Worm (Caenorhabditis elegans) whole organism, late embryonic: ENCODE measurements around the gene F25H9.2.

Experiments used
- C08G9.2 ChIP-seq: sonication (generic microtip); optimal IDR thresholded peaks from 2 replicates; lab custom pipeline; 2016; ENCODE audit warnings: mild to moderate bottlenecking, missing genetic modification characterization, moderate library complexity, missing compliant biosample characterization
- K02D7.2 ChIP-seq: sonication (generic microtip); optimal IDR thresholded peaks from 2 replicates; lab custom pipeline; 2017; ENCODE audit warnings: mild to moderate bottlenecking, missing genetic modification characterization, missing compliant biosample characterization
- K09A11.1 ChIP-seq: sonication (generic microtip); optimal IDR thresholded peaks from 2 replicates; lab custom pipeline; 2017; ENCODE audit warnings: antibody characterized with exemption, mild to moderate bottlenecking, missing genetic modification characterization, missing compliant biosample characterization; ENCODE audit not compliant: insufficient read depth
- Y22D7AL.16 ChIP-seq: sonication (generic microtip); optimal IDR thresholded peaks from 2 replicates; lab custom pipeline; 2016; ENCODE audit warnings: missing genetic modification characterization, missing compliant biosample characterization
- ahr-1 ChIP-seq: sonication (generic microtip); optimal IDR thresholded peaks from 2 replicates; lab custom pipeline; 2016; ENCODE audit warnings: missing genetic modification characterization, missing compliant biosample characterization
- ceh-14 ChIP-seq: sonication (generic microtip); optimal IDR thresholded peaks from 2 replicates; lab custom pipeline; 2016; ENCODE audit warnings: missing genotype, missing genetic modification characterization, missing compliant biosample characterization
- ceh-19 ChIP-seq: fragments of 200-800 bp; sonication (Bioruptor generic); optimal IDR thresholded peaks from 2 replicates; lab custom pipeline; 2018; ENCODE audit warnings: mild to moderate bottlenecking, missing genetic modification characterization, missing compliant biosample characterization
- ceh-22 ChIP-seq: sonication (generic microtip); optimal IDR thresholded peaks from 2 replicates; lab custom pipeline; 2017; ENCODE audit warnings: missing biosample characterization, missing genetic modification characterization
- ceh-31 ChIP-seq: sonication (generic microtip); optimal IDR thresholded peaks from 2 replicates; lab custom pipeline; 2016; ENCODE audit warnings: missing genetic modification characterization, missing compliant biosample characterization
- ceh-34 ChIP-seq: sonication (generic microtip); optimal IDR thresholded peaks from 2 replicates; lab custom pipeline; 2016; ENCODE audit warnings: mild to moderate bottlenecking, missing genetic modification characterization, missing compliant biosample characterization
- ceh-6 ChIP-seq: fragments of 200-800 bp; sonication (Bioruptor generic); optimal IDR thresholded peaks from 2 replicates; lab custom pipeline; 2018; ENCODE audit warnings: mild to moderate bottlenecking, missing genetic modification characterization, missing compliant biosample characterization
- ceh-9 ChIP-seq: sonication (generic microtip); optimal IDR thresholded peaks from 2 replicates; lab custom pipeline; 2016; ENCODE audit warnings: mild to moderate bottlenecking, missing genetic modification characterization, inconsistent platforms, missing compliant biosample characterization
- dmd-4 ChIP-seq: sonication (generic microtip); optimal IDR thresholded peaks from 2 replicates; lab custom pipeline; 2016; ENCODE audit warnings: borderline replicate concordance, missing genetic modification characterization, missing compliant biosample characterization
- elt-2 ChIP-seq: sonication (generic microtip); optimal IDR thresholded peaks from 2 replicates; lab custom pipeline; 2016; ENCODE audit warnings: missing genetic modification reagents, missing genetic modification characterization, missing compliant biosample characterization
- eyg-1 ChIP-seq: sonication (generic microtip); optimal IDR thresholded peaks from 2 replicates; lab custom pipeline; 2016; ENCODE audit warnings: missing genotype, missing genetic modification characterization, missing compliant biosample characterization
- fax-1 ChIP-seq: sonication (generic microtip); optimal IDR thresholded peaks from 2 replicates; lab custom pipeline; 2016; ENCODE audit warnings: missing genotype, missing genetic modification characterization, missing compliant biosample characterization
- hlh-13 ChIP-seq: fragments of 200-800 bp; sonication (Bioruptor generic); optimal IDR thresholded peaks from 2 replicates; lab custom pipeline; 2018; ENCODE audit warnings: mild to moderate bottlenecking, missing genetic modification characterization, missing compliant biosample characterization
- hlh-15 ChIP-seq: sonication (generic microtip); optimal IDR thresholded peaks from 2 replicates; lab custom pipeline; 2016; ENCODE audit warnings: missing genetic modification characterization, missing compliant biosample characterization
- hlh-30 ChIP-seq: sonication (generic microtip); optimal IDR thresholded peaks from 2 replicates; lab custom pipeline; 2017; ENCODE audit warnings: antibody characterized with exemption, missing genetic modification characterization, missing compliant biosample characterization; ENCODE audit not compliant: insufficient read depth
- hlh-8 ChIP-seq: sonication (generic microtip); optimal IDR thresholded peaks from 2 replicates; lab custom pipeline; 2016; ENCODE audit warnings: missing genotype, missing genetic modification characterization, missing compliant biosample characterization
- lim-6 ChIP-seq: sonication (generic microtip); optimal IDR thresholded peaks from 2 replicates; lab custom pipeline; 2016; ENCODE audit warnings: missing genetic modification characterization, missing compliant biosample characterization
- nfya-1 ChIP-seq: sonication (generic microtip); optimal IDR thresholded peaks from 2 replicates; lab custom pipeline; 2017; ENCODE audit warnings: missing genetic modification characterization, mild to moderate bottlenecking, missing compliant biosample characterization, antibody characterized with exemption, moderate library complexity
- nhr-232 ChIP-seq: sonication (generic microtip); optimal IDR thresholded peaks from 2 replicates; lab custom pipeline; 2016; ENCODE audit warnings: missing genetic modification characterization, missing compliant biosample characterization
- pag-3 ChIP-seq: sonication (generic microtip); optimal IDR thresholded peaks from 2 replicates; lab custom pipeline; 2016; ENCODE audit warnings: missing compliant biosample characterization, missing genetic modification characterization, borderline replicate concordance
- pha-2 ChIP-seq: sonication (generic microtip); optimal IDR thresholded peaks from 2 replicates; lab custom pipeline; 2017; ENCODE audit warnings: mild to moderate bottlenecking, missing genetic modification characterization, missing compliant biosample characterization
- pqm-1 ChIP-seq: sonication (generic microtip); optimal IDR thresholded peaks from 2 replicates; lab custom pipeline; 2016; ENCODE audit warnings: missing genetic modification characterization, missing compliant biosample characterization
- pros-1 ChIP-seq: fragments of 150-350 bp; optimal IDR thresholded peaks from 2 replicates; lab custom pipeline; 2014; ENCODE audit warnings: missing biosample characterization, missing genetic modification reagents, missing genetic modification characterization
- ref-2 ChIP-seq: sonication (generic microtip); optimal IDR thresholded peaks from 2 replicates; lab custom pipeline; 2016; ENCODE audit warnings: missing genetic modification characterization, missing compliant biosample characterization
- rnt-1 ChIP-seq: sonication (generic microtip); optimal IDR thresholded peaks from 2 replicates; lab custom pipeline; 2016; ENCODE audit warnings: missing genetic modification characterization, missing compliant biosample characterization
- sdc-2 ChIP-seq: sonication (generic microtip); optimal IDR thresholded peaks from 2 replicates; lab custom pipeline; 2016; ENCODE audit warnings: missing genotype, missing genetic modification characterization, missing compliant biosample characterization
- sox-4 ChIP-seq: sonication (generic microtip); optimal IDR thresholded peaks from 2 replicates; lab custom pipeline; 2017; ENCODE audit warnings: mild to moderate bottlenecking, missing genetic modification characterization, inconsistent platforms, missing compliant biosample characterization
- syd-9 ChIP-seq: sonication (generic microtip); optimal IDR thresholded peaks from 2 replicates; lab custom pipeline; 2016; ENCODE audit warnings: mild to moderate bottlenecking, missing genetic modification characterization, moderate library complexity, missing compliant biosample characterization
- tbx-2 ChIP-seq: sonication (generic microtip); optimal IDR thresholded peaks from 2 replicates; lab custom pipeline; 2016; ENCODE audit warnings: missing genetic modification characterization, missing compliant biosample characterization
- tbx-7 ChIP-seq: sonication (generic microtip); optimal IDR thresholded peaks from 2 replicates; lab custom pipeline; 2016; ENCODE audit warnings: missing genotype, missing genetic modification characterization, missing compliant biosample characterization
- unc-42 ChIP-seq: sonication (generic microtip); optimal IDR thresholded peaks from 2 replicates; lab custom pipeline; 2016; ENCODE audit warnings: missing genotype, missing genetic modification characterization, missing compliant biosample characterization
- unc-55 ChIP-seq: sonication (generic microtip); optimal IDR thresholded peaks from 2 replicates; lab custom pipeline; 2017; ENCODE audit warnings: missing biosample characterization, missing genetic modification reagents, missing genetic modification characterization
- ztf-16 ChIP-seq: sonication (generic microtip); optimal IDR thresholded peaks from 2 replicates; lab custom pipeline; 2017; ENCODE audit warnings: missing genetic modification characterization, missing compliant biosample characterization

Gene F25H9.2

DNA sequence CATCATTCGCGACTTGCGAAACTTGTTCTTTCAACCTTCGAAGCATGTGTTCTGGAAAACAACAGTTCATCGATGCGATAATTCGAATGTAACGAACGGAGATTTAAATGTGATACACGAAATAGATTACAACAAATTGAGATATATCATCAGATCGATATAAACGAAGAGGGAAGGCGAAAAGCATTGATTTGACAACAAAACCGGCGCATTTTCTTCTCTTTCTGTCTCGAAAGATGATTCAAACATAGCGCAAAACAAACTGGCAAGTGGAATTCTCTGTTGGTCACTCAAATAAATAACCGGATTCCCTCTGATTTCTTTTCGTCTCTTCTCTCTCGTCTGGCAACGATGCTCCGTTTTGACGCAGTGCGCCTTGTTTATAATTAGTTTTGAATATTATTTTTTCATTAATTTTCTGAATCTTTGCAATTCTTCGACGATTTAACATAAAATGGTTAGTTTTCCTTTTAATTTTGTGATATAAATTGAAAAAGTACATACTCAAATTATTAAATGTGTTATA is 39.5 kb downstream of the F25H9.2 start, which contains the start of the genes eea-1 and gut-2:
Gene eea-1, minus strand, starts transcription at position 51 of the 526 bp plus-strand sequence.
Gene gut-2, plus strand, starts transcription at position 369 of the 526 bp plus-strand sequence.
- peak; percentile 49 for TF ChIP-seq nfya-1 (tag; lab: Kevin White, UChicago)
- no peak for TF ChIP-seq ceh-6 (GFP tag; lab: Kevin White, UChicago)
- no peak for TF ChIP-seq tbx-2 (tag; lab: Kevin White, UChicago)
- TF ChIP-seq K09A11.1 (tag; lab: Kevin White, UChicago), result no peak
- peak; percentile 25 for TF ChIP-seq unc-55
- TF ChIP-seq eyg-1 (tag; lab: Kevin White, UChicago), result no peak
- no peak for TF ChIP-seq hlh-8
- TF ChIP-seq tbx-7, result no peak
- TF ChIP-seq ceh-34 (tag; lab: Kevin White, UChicago), result no peak
- no peak for TF ChIP-seq dmd-4 (tag; lab: Kevin White, UChicago)
- peak; percentile 15 for TF ChIP-seq ceh-14 (tag; lab: Kevin White, UChicago)
- TF ChIP-seq unc-42, result no peak
- TF ChIP-seq elt-2, result no peak
- peak; percentile 17 for TF ChIP-seq ceh-31
- TF ChIP-seq hlh-13 (GFP tag; lab: Kevin White, UChicago), result no peak
- TF ChIP-seq K02D7.2 (tag; lab: Kevin White, UChicago), result no peak
- TF ChIP-seq Y22D7AL.16, result no peak
- TF ChIP-seq ahr-1 (tag; lab: Kevin White, UChicago), result no peak
- no peak for TF ChIP-seq ref-2 (tag; lab: Kevin White, UChicago)
- no peak for TF ChIP-seq pqm-1 (tag; lab: Kevin White, UChicago)
- TF ChIP-seq ceh-22 (tag; lab: Kevin White, UChicago), result no peak
- TF ChIP-seq pros-1, result no peak
- TF ChIP-seq sdc-2 (tag; lab: Kevin White, UChicago), result no peak
- no peak for TF ChIP-seq ztf-16 (tag; lab: Kevin White, UChicago)
- TF ChIP-seq nhr-232 (tag; lab: Kevin White, UChicago), result no peak
- TF ChIP-seq pag-3 (tag; lab: Kevin White, UChicago), result no peak
- TF ChIP-seq lim-6, result no peak
- TF ChIP-seq ceh-9 (tag; lab: Kevin White, UChicago), result no peak

ce11 chrV:13499227-13499626 is 41.3 kb downstream of the F25H9.2 start:
- TF ChIP-seq hlh-30 (no peak), sdc-2 (tag; lab: Kevin White, UChicago) (no peak), hlh-8 (no peak), ztf-16 (tag; lab: Kevin White, UChicago) (no peak), eyg-1 (tag; lab: Kevin White, UChicago) (no peak), dmd-4 (tag; lab: Kevin White, UChicago) (no peak), ceh-19 (GFP tag; lab: Kevin White, UChicago) (no peak), pha-2 (tag; lab: Kevin White, UChicago) (no peak), ceh-31 (no peak), unc-42 (no peak), K02D7.2 (tag; lab: Kevin White, UChicago) (no peak), syd-9 (tag; lab: Kevin White, UChicago) (no peak)
- TF ChIP-seq, all 69 proteins: peak for 0

ce11 chrV:13506321-13506720 is 48.4 kb downstream of the F25H9.2 start, which contains the start of gene R11G10.4:
TSS of gene R11G10.4 (plus strand) at chrV:13506621.
- no peak for TF ChIP-seq C08G9.2 (tag; lab: Kevin White, UChicago)
- no peak for TF ChIP-seq sox-4 (tag; lab: Kevin White, UChicago)
- TF ChIP-seq K02D7.2 (tag; lab: Kevin White, UChicago), result no peak
- no peak for TF ChIP-seq ahr-1 (tag; lab: Kevin White, UChicago)
- no peak for TF ChIP-seq hlh-15 (tag; lab: Kevin White, UChicago)
- TF ChIP-seq rnt-1 (tag; lab: Kevin White, UChicago), result no peak
- TF ChIP-seq nhr-232 (tag; lab: Kevin White, UChicago), result no peak
- TF ChIP-seq ztf-16 (tag; lab: Kevin White, UChicago), result no peak
- TF ChIP-seq ceh-34 (tag; lab: Kevin White, UChicago), result no peak
- no peak for TF ChIP-seq ceh-9 (tag; lab: Kevin White, UChicago)
- TF ChIP-seq unc-42, result no peak
- no peak for TF ChIP-seq pha-2 (tag; lab: Kevin White, UChicago)
- no peak for TF ChIP-seq lim-6
- no peak for TF ChIP-seq eyg-1 (tag; lab: Kevin White, UChicago)
- no peak for TF ChIP-seq unc-55
- no peak for TF ChIP-seq fax-1 (tag; lab: Kevin White, UChicago)
